Worm (Caenorhabditis elegans) whole organism, L1 larva: Measurements from ENCODE around the gene spe-49.
A peak's percentile ranks its signal among the peaks of the same experiment; 100 is the strongest.

ENCODE experiments used
- C04F5.9 ChIP-seq: sonication (generic microtip); optimal IDR thresholded peaks from 2 replicates; lab custom pipeline; 2016; ENCODE audit warnings: missing genetic modification characterization, missing compliant biosample characterization
- C34B4.2 ChIP-seq: sonication (generic microtip); optimal IDR thresholded peaks from 2 replicates; lab custom pipeline; 2017; ENCODE audit warnings: mild to moderate bottlenecking, missing genetic modification characterization, missing compliant biosample characterization
- F16B12.6 ChIP-seq: fragments of 150-350 bp; optimal IDR thresholded peaks from 2 replicates; lab custom pipeline; 2014; ENCODE audit warnings: missing biosample characterization, missing genetic modification characterization
- alr-1 ChIP-seq: fragments of 200-800 bp; sonication (Bioruptor generic); optimal IDR thresholded peaks from 2 replicates; lab custom pipeline; 2018; ENCODE audit warnings: borderline replicate concordance, mild to moderate bottlenecking, missing genetic modification characterization, missing compliant biosample characterization
- ama-1 ChIP-seq: fragments of 150-350 bp; optimal IDR thresholded peaks from 2 replicates; lab custom pipeline; 2014
- blmp-1 ChIP-seq: fragments of 150-350 bp; optimal IDR thresholded peaks from 2 replicates; lab custom pipeline; 2014; ENCODE audit warnings: missing biosample characterization, missing genetic modification characterization
- ceh-8 ChIP-seq: fragments of 200-800 bp; sonication (Bioruptor generic); optimal IDR thresholded peaks from 2 replicates; lab custom pipeline; 2018; ENCODE audit warnings: mild to moderate bottlenecking, missing genetic modification characterization, moderate library complexity, missing compliant biosample characterization
- ces-1 ChIP-seq: fragments of 150-350 bp; optimal IDR thresholded peaks from 2 replicates; lab custom pipeline; 2014; ENCODE audit warnings: missing biosample characterization, missing genetic modification reagents, missing genetic modification characterization
- dsc-1 ChIP-seq: sonication (generic microtip); optimal IDR thresholded peaks from 2 replicates; lab custom pipeline; 2016; ENCODE audit warnings: mild to moderate bottlenecking, missing genetic modification characterization, missing compliant biosample characterization
- efl-3 ChIP-seq: fragments of 200-800 bp; sonication (Bioruptor generic); optimal IDR thresholded peaks from 2 replicates; lab custom pipeline; 2018; ENCODE audit warnings: mild to moderate bottlenecking, missing genetic modification characterization, missing compliant biosample characterization
- elt-2 ChIP-seq: sonication (generic microtip); optimal IDR thresholded peaks from 2 replicates; lab custom pipeline; 2016; ENCODE audit warnings: missing genetic modification characterization, mild to moderate bottlenecking, inconsistent platforms, missing compliant biosample characterization, missing genetic modification reagents
- elt-3 ChIP-seq, 6 experiments: fragments of 150-350 bp in 1 of 6; sonication (generic microtip); optimal IDR thresholded peaks; 2 replicates each; lab custom pipeline; 2017 to 2018; ENCODE audit warnings: missing biosample characterization in 6 of 6, missing genetic modification characterization in 6 of 6, inconsistent platforms in 1 of 6
- ets-5 ChIP-seq: fragments of 200-800 bp; sonication (Bioruptor generic); IDR thresholded peaks from 2 replicates; pipeline ENCODE4 v1.3.6; 2022; ENCODE audit warnings: missing genetic modification characterization, missing compliant biosample characterization
- fkh-8 ChIP-seq: sonication (generic microtip); optimal IDR thresholded peaks from 2 replicates; lab custom pipeline; 2016; ENCODE audit warnings: mild to moderate bottlenecking, missing genetic modification characterization, missing compliant biosample characterization
- hlh-17 ChIP-seq: fragments of 200-800 bp; sonication (Bioruptor generic); optimal IDR thresholded peaks from 2 replicates; lab custom pipeline; 2018; ENCODE audit warnings: missing genetic modification characterization, mild to moderate bottlenecking, missing compliant biosample characterization, moderate library complexity, borderline replicate concordance
- hlh-4 ChIP-seq: sonication (generic microtip); optimal IDR thresholded peaks from 2 replicates; lab custom pipeline; 2016; ENCODE audit warnings: mild to moderate bottlenecking, missing genetic modification characterization, missing compliant biosample characterization
- isw-1 ChIP-seq: fragments of 200-800 bp; sonication (Bioruptor generic); IDR thresholded peaks from 2 replicates; pipeline ENCODE4 v1.3.6; 2022; ENCODE audit warnings: missing genetic modification characterization, missing compliant biosample characterization
- lin-13 ChIP-seq: fragments of 150-350 bp; optimal IDR thresholded peaks from 2 replicates; lab custom pipeline; 2014; ENCODE audit warnings: missing biosample characterization, missing genetic modification reagents, missing genetic modification characterization
- lin-14 ChIP-seq: fragments of 200-800 bp; sonication (Bioruptor generic); optimal IDR thresholded peaks from 2 replicates; lab custom pipeline; 2018; ENCODE audit warnings: mild to moderate bottlenecking, missing genetic modification characterization, moderate library complexity, missing compliant biosample characterization
- lin-15B ChIP-seq: fragments of 150-350 bp; sonication (generic microtip); optimal IDR thresholded peaks from 3 replicates; lab custom pipeline; 2014; ENCODE audit warnings: missing biosample characterization, missing genetic modification characterization
- lir-3 ChIP-seq: sonication (generic microtip); optimal IDR thresholded peaks from 2 replicates; lab custom pipeline; 2016; ENCODE audit warnings: mild to moderate bottlenecking, missing genetic modification characterization, moderate library complexity, missing compliant biosample characterization; ENCODE audit not compliant: poor library complexity
- lsy-2 ChIP-seq, 2 experiments: fragments of 150-350 bp; optimal IDR thresholded peaks; 2 replicates each; lab custom pipeline; 2014; ENCODE audit warnings: missing biosample characterization in 2 of 2, missing genetic modification characterization in 2 of 2
- nhr-11 ChIP-seq: fragments of 150-350 bp; optimal IDR thresholded peaks from 2 replicates; lab custom pipeline; 2014; ENCODE audit warnings: missing biosample characterization, missing genetic modification characterization
- nhr-19 ChIP-seq: fragments of 200-800 bp; sonication (Bioruptor generic); conservative IDR thresholded peaks from 2 replicates; pipeline ENCODE4 v1.3.6; 2022; ENCODE audit warnings: missing genetic modification characterization, missing compliant biosample characterization
- nhr-20 ChIP-seq: sonication (generic microtip); optimal IDR thresholded peaks from 2 replicates; lab custom pipeline; 2016; ENCODE audit warnings: mild to moderate bottlenecking, missing genetic modification characterization, missing compliant biosample characterization
- nhr-28 ChIP-seq: fragments of 150-350 bp; optimal IDR thresholded peaks from 2 replicates; lab custom pipeline; 2014; ENCODE audit warnings: missing biosample characterization, missing genetic modification characterization
- nhr-47 ChIP-seq: sonication (generic microtip); optimal IDR thresholded peaks from 2 replicates; lab custom pipeline; 2016; ENCODE audit warnings: mild to moderate bottlenecking, missing genetic modification characterization, moderate library complexity, missing compliant biosample characterization
- nhr-84 ChIP-seq: sonication (generic microtip); optimal IDR thresholded peaks from 2 replicates; lab custom pipeline; 2017; ENCODE audit warnings: missing biosample characterization, missing genetic modification characterization
- nhr-85 ChIP-seq: sonication (generic microtip); peaks from one replicate; lab custom pipeline; 2016; ENCODE audit warnings: missing genetic modification characterization, inconsistent platforms, missing compliant biosample characterization
- pag-3 ChIP-seq: sonication (generic microtip); optimal IDR thresholded peaks from 2 replicates; lab custom pipeline; 2017; ENCODE audit warnings: missing genetic modification characterization, mild to moderate bottlenecking, missing compliant biosample characterization, antibody characterized with exemption, borderline replicate concordance; ENCODE audit not compliant: insufficient read depth
- pqm-1 ChIP-seq: sonication (generic microtip); optimal IDR thresholded peaks from 3 replicates; lab custom pipeline; 2017; ENCODE audit warnings: missing biosample characterization, missing genetic modification characterization
- rnt-1 ChIP-seq: sonication (generic microtip); optimal IDR thresholded peaks from 2 replicates; lab custom pipeline; 2016; ENCODE audit warnings: mild to moderate bottlenecking, missing genetic modification characterization, moderate library complexity, missing compliant biosample characterization
- skn-1 ChIP-seq: fragments of 150-350 bp; optimal IDR thresholded peaks from 2 replicates; lab custom pipeline; 2014; ENCODE audit warnings: missing biosample characterization, missing genetic modification characterization
- snpc-4 ChIP-seq: fragments of 150-350 bp; optimal IDR thresholded peaks from 2 replicates; lab custom pipeline; 2014; ENCODE audit warnings: missing biosample characterization, missing genetic modification characterization
- snu-23 ChIP-seq: sonication (generic microtip); optimal IDR thresholded peaks from 2 replicates; lab custom pipeline; 2016; ENCODE audit warnings: missing genetic modification characterization, missing compliant biosample characterization
- sox-4 ChIP-seq: sonication (generic microtip); optimal IDR thresholded peaks from 2 replicates; lab custom pipeline; 2016; ENCODE audit warnings: missing genetic modification characterization, missing compliant biosample characterization
- sptf-1 ChIP-seq: fragments of 150-350 bp; optimal IDR thresholded peaks from 2 replicates; lab custom pipeline; 2014; ENCODE audit warnings: missing biosample characterization, missing genetic modification characterization
- tbx-2 ChIP-seq: sonication (generic microtip); optimal IDR thresholded peaks from 2 replicates; lab custom pipeline; 2016; ENCODE audit warnings: missing genetic modification characterization, missing compliant biosample characterization
- unc-130 ChIP-seq: fragments of 150-350 bp; optimal IDR thresholded peaks from 2 replicates; lab custom pipeline; 2017; ENCODE audit warnings: missing biosample characterization, missing genetic modification characterization, inconsistent platforms
- xbp-1 ChIP-seq: sonication (generic microtip); optimal IDR thresholded peaks from 2 replicates; lab custom pipeline; 2016; ENCODE audit warnings: missing genetic modification characterization, missing compliant biosample characterization
- zag-1 ChIP-seq: fragments of 150-350 bp; optimal IDR thresholded peaks from 2 replicates; lab custom pipeline; 2014; ENCODE audit warnings: missing biosample characterization, missing genetic modification characterization
- zip-4 ChIP-seq: fragments of 200-800 bp; sonication (Bioruptor generic); optimal IDR thresholded peaks from 2 replicates; lab custom pipeline; 2018; ENCODE audit warnings: mild to moderate bottlenecking, missing genetic modification characterization, moderate library complexity, missing compliant biosample characterization
- ztf-11 ChIP-seq, 2 experiments: sonication (generic microtip); optimal IDR thresholded peaks; 2 replicates each; lab custom pipeline; 2016 to 2017; ENCODE audit warnings: missing genetic modification characterization in 2 of 2, missing biosample characterization in 1 of 2, missing compliant biosample characterization in 1 of 2
- ztf-4 ChIP-seq: fragments of 150-350 bp; optimal IDR thresholded peaks from 2 replicates; lab custom pipeline; 2014; ENCODE audit warnings: missing biosample characterization, missing genetic modification characterization

Gene spe-49

DNA sequence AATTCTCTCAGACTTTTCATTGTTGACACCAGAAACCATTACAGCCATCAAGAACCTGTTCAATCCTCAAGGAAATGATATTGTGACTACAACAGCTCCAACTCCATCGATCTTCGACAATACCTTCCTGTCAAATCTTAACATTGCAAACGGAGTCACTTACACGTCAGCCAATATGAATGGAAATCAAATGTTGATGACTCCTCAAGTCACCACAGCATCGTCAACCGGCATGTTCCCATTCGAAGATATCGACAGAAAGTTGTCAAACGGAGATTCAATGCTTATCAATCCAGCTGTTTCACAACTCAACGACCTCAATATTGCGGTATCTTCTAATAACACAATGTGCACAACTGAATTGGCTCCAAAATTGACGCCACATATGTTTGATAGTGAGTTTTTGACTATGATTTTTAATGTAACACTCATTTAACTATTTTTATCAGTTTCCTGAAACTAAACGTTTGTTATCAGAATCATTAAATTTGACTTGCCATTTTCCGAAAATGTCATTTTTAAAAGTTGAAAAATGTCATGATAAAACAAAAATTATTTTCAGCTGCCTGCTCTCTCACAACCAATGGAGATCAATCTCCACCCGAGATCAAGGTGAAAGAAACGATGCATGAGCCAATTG is 30.1 kb upstream of the spe-49 start:
- TF ChIP-seq nhr-11 (tag; lab: Kevin White, UChicago): no peak
- TF ChIP-seq elt-2 (tag; lab: Kevin White, UChicago): peak; percentile 66

DNA sequence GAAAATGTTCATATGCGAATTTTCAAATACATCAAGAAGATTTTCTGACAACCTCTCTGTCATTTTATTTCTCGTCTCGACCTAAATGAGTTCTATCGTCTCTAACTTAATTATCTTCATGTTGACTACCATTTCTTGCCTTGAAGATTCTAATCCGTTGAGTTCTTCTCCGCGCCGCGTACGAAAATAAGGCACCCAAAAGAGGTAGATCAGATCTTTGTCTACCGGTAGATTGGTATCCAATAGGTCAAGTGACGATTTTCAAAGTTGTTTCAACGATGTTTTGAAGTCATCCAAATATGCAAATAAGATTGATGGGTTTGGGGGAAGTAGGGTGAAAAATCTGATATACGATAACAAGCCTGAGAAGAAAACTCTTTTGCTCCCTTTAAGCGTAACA is 27.2 kb upstream of the spe-49 start:
- no peak for TF ChIP-seq zip-4
- TF ChIP-seq lin-14 (GFP tag; lab: Kevin White, UChicago): peak; percentile 65
- TF ChIP-seq isw-1 (GFP tag; lab: Robert Waterston, UW): no peak
- no peak for TF ChIP-seq pqm-1 (tag; lab: Kevin White, UChicago)
- no peak for TF ChIP-seq C34B4.2 (tag; lab: Kevin White, UChicago)
- TF ChIP-seq lin-15B: no peak
- no peak for TF ChIP-seq rnt-1 (tag; lab: Kevin White, UChicago)
- no peak for TF ChIP-seq F16B12.6 (tag; lab: Kevin White, UChicago)
- no peak for TF ChIP-seq nhr-84 (tag; lab: Kevin White, UChicago)
- no peak for TF ChIP-seq elt-2 (tag; lab: Kevin White, UChicago)
- TF ChIP-seq nhr-20: peak; percentile 26
- TF ChIP-seq C04F5.9 (tag; lab: Kevin White, UChicago): no peak
- TF ChIP-seq snpc-4: no peak
- no peak for TF ChIP-seq nhr-19 (GFP tag; lab: Robert Waterston, UW)
- no peak for TF ChIP-seq skn-1
- peak; percentile 9 for TF ChIP-seq snu-23 (GFP tag; lab: Kevin White, UChicago)
- TF ChIP-seq nhr-47 (tag; lab: Kevin White, UChicago): no peak
- no peak for TF ChIP-seq pag-3 (tag; lab: Kevin White, UChicago)
- TF ChIP-seq lsy-2 (tag; optimal IDR thresholded peaks at IDR 0.05; lab: Kevin White, UChicago): no peak
- TF ChIP-seq nhr-85 (tag; lab: Kevin White, UChicago): peak; percentile 92
- no peak for TF ChIP-seq hlh-17 (GFP tag; lab: Kevin White, UChicago)
- no peak for TF ChIP-seq alr-1 (tag; lab: Kevin White, UChicago)
- TF ChIP-seq ets-5 (GFP tag; lab: Robert Waterston, UW): no peak
- TF ChIP-seq sox-4 (tag; lab: Kevin White, UChicago): no peak
- TF ChIP-seq efl-3 (GFP tag; lab: Kevin White, UChicago): peak; percentile 4
- TF ChIP-seq dsc-1: no peak
- no peak for TF ChIP-seq nhr-28 (tag; lab: Kevin White, UChicago)
- TF ChIP-seq ces-1: no peak
- TF ChIP-seq unc-130 (tag; lab: Kevin White, UChicago): no peak
- no peak for TF ChIP-seq ztf-11 (tag; optimal IDR thresholded peaks at IDR 0.05; lab: Kevin White, UChicago)
- TF ChIP-seq xbp-1 (tag; lab: Kevin White, UChicago): no peak
- no peak for TF ChIP-seq ama-1

DNA sequence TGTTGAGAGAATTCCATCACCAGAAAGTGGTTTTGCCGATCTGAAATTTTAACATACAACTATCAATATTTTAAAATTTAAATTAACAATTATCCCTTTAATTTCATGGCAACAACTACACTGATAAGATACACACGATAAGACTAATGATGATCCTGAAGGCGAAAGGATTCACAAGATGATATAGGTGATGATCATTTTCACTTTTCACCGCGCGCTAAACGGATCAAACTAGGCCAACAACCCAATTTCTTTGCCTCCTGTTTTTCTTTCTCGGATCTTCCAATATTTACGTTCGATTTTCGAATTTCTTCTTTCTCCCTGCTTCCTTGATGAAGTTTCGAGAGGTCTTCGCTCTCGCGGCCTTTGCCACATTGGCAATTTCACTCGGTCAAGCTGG is 22.0 kb upstream of the spe-49 start, which contains the start of gene K08B12.1:
Gene K08B12.1, plus strand, starts transcription at position 229 of the 400 bp plus-strand sequence.
- TF ChIP-seq lsy-2 (tag; optimal IDR thresholded peaks at IDR 0.05; lab: Kevin White, UChicago): no peak
- peak in 1 of 6 experiments; percentile 38 for TF ChIP-seq elt-3 (tag; optimal IDR thresholded peaks at IDR 0.05; lab: Kevin White, UChicago)
- peak; percentile 99 for TF ChIP-seq blmp-1 (tag; lab: Kevin White, UChicago)

DNA sequence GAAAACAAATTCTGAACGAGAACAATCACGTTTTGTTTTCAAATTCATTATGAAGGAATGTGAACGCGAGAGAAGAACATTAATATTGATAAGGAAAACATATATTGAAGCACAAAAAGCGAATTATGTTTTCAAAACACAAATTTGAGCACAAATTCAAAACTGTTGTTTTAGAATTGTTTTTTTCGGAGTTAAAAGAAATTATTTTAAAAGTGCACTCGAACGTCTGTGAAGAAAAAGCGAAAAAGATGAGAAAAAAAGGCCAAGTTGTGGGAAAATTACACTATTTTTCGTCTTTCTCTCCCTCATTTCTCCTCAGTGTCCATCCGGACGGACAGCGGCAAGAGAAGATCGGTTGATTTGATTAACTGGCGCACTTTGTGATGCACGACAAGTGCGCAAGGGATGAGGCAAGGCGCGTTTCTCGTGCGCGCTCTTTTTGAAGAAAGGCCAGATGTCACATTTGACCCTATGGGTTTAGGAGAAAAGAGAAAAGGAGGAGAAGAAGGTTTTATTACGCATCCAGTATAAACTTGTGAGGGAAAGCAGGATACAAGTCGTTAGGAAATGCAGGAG is 13.8 kb upstream of the spe-49 start, which contains the start of gene mrck-1:
Gene mrck-1, minus strand, starts transcription at position 51 of the 576 bp plus-strand sequence.
- TF ChIP-seq tbx-2 (peak; percentile 96), alr-1 (tag; lab: Kevin White, UChicago) (no peak), hlh-4 (tag; lab: Kevin White, UChicago) (no peak), sptf-1 (tag; lab: Kevin White, UChicago) (no peak), blmp-1 (tag; lab: Kevin White, UChicago) (peak; percentile 96), ztf-11 (tag; optimal IDR thresholded peaks at IDR 0.05; lab: Kevin White, UChicago) (peak in 1 of 2 experiments; percentile 81), zag-1 (tag; lab: Kevin White, UChicago) (peak; percentile 90), lir-3 (tag; lab: Kevin White, UChicago) (peak; percentile 64), lin-13 (peak; percentile 94), C34B4.2 (tag; lab: Kevin White, UChicago) (no peak), ets-5 (GFP tag; lab: Robert Waterston, UW) (no peak), unc-130 (tag; lab: Kevin White, UChicago) (peak; percentile 85), isw-1 (GFP tag; lab: Robert Waterston, UW) (peak; percentile 78), ztf-4 (peak; percentile 90), ceh-8 (GFP tag; lab: Kevin White, UChicago) (peak; percentile 100), pag-3 (tag; lab: Kevin White, UChicago) (no peak), lsy-2 (tag; optimal IDR thresholded peaks at IDR 0.05; lab: Kevin White, UChicago) (peak; percentile 92 to 94), fkh-8 (tag; lab: Kevin White, UChicago) (peak; percentile 78), F16B12.6 (tag; lab: Kevin White, UChicago) (peak; percentile 56), hlh-17 (GFP tag; lab: Kevin White, UChicago) (no peak)
